Fruit fly (Drosophila melanogaster) S2 (cell line): ENCODE results near the gene CG43221.

ENCODE experiments used
- CG8478 ChIP-seq: fragments of >200 bp; optimal IDR thresholded peaks from 2 replicates; lab custom pipeline; 2018
- CTCF ChIP-seq, 2 experiments: fragments of >200 bp; optimal IDR thresholded peaks; 2 replicates each; lab custom pipeline; 2018

dm6 chr2L:17436500-17436899 lies 49.1 kb upstream of the CG43221 start, which contains the start of gene CG33928:
- TF ChIP-seq CG8478 (lab: Kevin White, UChicago) (no peak), CTCF (optimal IDR thresholded peaks at IDR 0.05; lab: Kevin White, UChicago) (no peak)
